Worm (Caenorhabditis elegans) whole organism, late embryonic: ENCODE data around the gene R12B2.7.

Source experiments
- C38D4.7 ChIP-seq: fragments of 200-800 bp; sonication (Bioruptor generic); optimal IDR thresholded peaks from 2 replicates; lab custom pipeline; 2018; ENCODE audit warnings: mild to moderate bottlenecking, missing genetic modification characterization, moderate library complexity, missing compliant biosample characterization
- K02D7.2 ChIP-seq: sonication (generic microtip); optimal IDR thresholded peaks from 2 replicates; lab custom pipeline; 2017; ENCODE audit warnings: mild to moderate bottlenecking, missing genetic modification characterization, missing compliant biosample characterization
- K09A11.1 ChIP-seq: sonication (generic microtip); optimal IDR thresholded peaks from 2 replicates; lab custom pipeline; 2017; ENCODE audit warnings: antibody characterized with exemption, mild to moderate bottlenecking, missing genetic modification characterization, missing compliant biosample characterization; ENCODE audit not compliant: insufficient read depth
- T23F11.4 ChIP-seq: fragments of 200-800 bp; sonication (Bioruptor generic); optimal IDR thresholded peaks from 2 replicates; lab custom pipeline; 2018; ENCODE audit warnings: mild to moderate bottlenecking, missing genetic modification characterization, missing compliant biosample characterization
- Y22D7AL.16 ChIP-seq: sonication (generic microtip); optimal IDR thresholded peaks from 2 replicates; lab custom pipeline; 2016; ENCODE audit warnings: missing genetic modification characterization, missing compliant biosample characterization
- ama-1 ChIP-seq: fragments of 150-350 bp; optimal IDR thresholded peaks from 2 replicates; lab custom pipeline; 2014
- ceh-18 ChIP-seq: sonication (generic microtip); optimal IDR thresholded peaks from 2 replicates; lab custom pipeline; 2016; ENCODE audit warnings: missing genetic modification characterization, missing compliant biosample characterization
- ceh-24 ChIP-seq: sonication (generic microtip); optimal IDR thresholded peaks from 2 replicates; lab custom pipeline; 2016; ENCODE audit warnings: mild to moderate bottlenecking, missing genetic modification characterization, missing compliant biosample characterization
- ceh-34 ChIP-seq: sonication (generic microtip); optimal IDR thresholded peaks from 2 replicates; lab custom pipeline; 2016; ENCODE audit warnings: mild to moderate bottlenecking, missing genetic modification characterization, missing compliant biosample characterization
- ceh-45 ChIP-seq: fragments of 200-800 bp; sonication (Bioruptor generic); IDR thresholded peaks from 2 replicates; pipeline ENCODE4 v1.3.6; 2022; ENCODE audit warnings: missing genetic modification reagents, missing genetic modification characterization, missing compliant biosample characterization
- ceh-6 ChIP-seq: fragments of 200-800 bp; sonication (Bioruptor generic); optimal IDR thresholded peaks from 2 replicates; lab custom pipeline; 2018; ENCODE audit warnings: mild to moderate bottlenecking, missing genetic modification characterization, missing compliant biosample characterization
- ceh-9 ChIP-seq: sonication (generic microtip); optimal IDR thresholded peaks from 2 replicates; lab custom pipeline; 2016; ENCODE audit warnings: mild to moderate bottlenecking, missing genetic modification characterization, inconsistent platforms, missing compliant biosample characterization
- elt-2 ChIP-seq: sonication (generic microtip); optimal IDR thresholded peaks from 2 replicates; lab custom pipeline; 2016; ENCODE audit warnings: missing genetic modification reagents, missing genetic modification characterization, missing compliant biosample characterization
- elt-4 ChIP-seq: sonication (generic microtip); optimal IDR thresholded peaks from 2 replicates; lab custom pipeline; 2016; ENCODE audit warnings: missing genetic modification characterization, missing compliant biosample characterization
- ets-4 ChIP-seq: sonication (generic microtip); optimal IDR thresholded peaks from 2 replicates; lab custom pipeline; 2016; ENCODE audit warnings: missing genetic modification characterization, missing compliant biosample characterization
- fax-1 ChIP-seq: sonication (generic microtip); optimal IDR thresholded peaks from 2 replicates; lab custom pipeline; 2016; ENCODE audit warnings: missing genotype, missing genetic modification characterization, missing compliant biosample characterization
- fkh-10 ChIP-seq: fragments of 150-350 bp; optimal IDR thresholded peaks from 2 replicates; lab custom pipeline; 2014; ENCODE audit warnings: missing biosample characterization, missing genetic modification reagents, missing genetic modification characterization
- fkh-6 ChIP-seq: sonication (generic microtip); optimal IDR thresholded peaks from 2 replicates; lab custom pipeline; 2016; ENCODE audit warnings: missing genetic modification characterization, missing compliant biosample characterization
- gmeb-2 ChIP-seq: sonication (generic microtip); optimal IDR thresholded peaks from 2 replicates; lab custom pipeline; 2016; ENCODE audit warnings: missing genetic modification characterization, inconsistent platforms, missing compliant biosample characterization
- hlh-13 ChIP-seq: fragments of 200-800 bp; sonication (Bioruptor generic); optimal IDR thresholded peaks from 2 replicates; lab custom pipeline; 2018; ENCODE audit warnings: mild to moderate bottlenecking, missing genetic modification characterization, missing compliant biosample characterization
- hlh-15 ChIP-seq: sonication (generic microtip); optimal IDR thresholded peaks from 2 replicates; lab custom pipeline; 2016; ENCODE audit warnings: missing genetic modification characterization, missing compliant biosample characterization
- hlh-30 ChIP-seq: sonication (generic microtip); optimal IDR thresholded peaks from 2 replicates; lab custom pipeline; 2017; ENCODE audit warnings: antibody characterized with exemption, missing genetic modification characterization, missing compliant biosample characterization; ENCODE audit not compliant: insufficient read depth
- lim-6 ChIP-seq: sonication (generic microtip); optimal IDR thresholded peaks from 2 replicates; lab custom pipeline; 2016; ENCODE audit warnings: missing genetic modification characterization, missing compliant biosample characterization
- lin-11 ChIP-seq: fragments of 200-800 bp; sonication (Bioruptor generic); optimal IDR thresholded peaks from 2 replicates; lab custom pipeline; 2018; ENCODE audit warnings: mild to moderate bottlenecking, missing genetic modification characterization, missing compliant biosample characterization
- madf-2 ChIP-seq: sonication (generic microtip); optimal IDR thresholded peaks from 2 replicates; lab custom pipeline; 2017; ENCODE audit warnings: missing genetic modification characterization, missing compliant biosample characterization
- mec-3 ChIP-seq: sonication (generic microtip); optimal IDR thresholded peaks from 2 replicates; lab custom pipeline; 2016; ENCODE audit warnings: borderline replicate concordance, missing genetic modification characterization, missing compliant biosample characterization
- nfya-1 ChIP-seq: sonication (generic microtip); optimal IDR thresholded peaks from 2 replicates; lab custom pipeline; 2017; ENCODE audit warnings: missing genetic modification characterization, mild to moderate bottlenecking, missing compliant biosample characterization, antibody characterized with exemption, moderate library complexity
- nhr-232 ChIP-seq: sonication (generic microtip); optimal IDR thresholded peaks from 2 replicates; lab custom pipeline; 2016; ENCODE audit warnings: missing genetic modification characterization, missing compliant biosample characterization
- npax-4 ChIP-seq: sonication (generic microtip); optimal IDR thresholded peaks from 2 replicates; lab custom pipeline; 2016; ENCODE audit warnings: missing genetic modification characterization, missing compliant biosample characterization
- odd-2 ChIP-seq: sonication (generic microtip); optimal IDR thresholded peaks from 2 replicates; lab custom pipeline; 2017; ENCODE audit warnings: antibody characterized with exemption, mild to moderate bottlenecking, missing genetic modification characterization, missing compliant biosample characterization
- pag-3 ChIP-seq: sonication (generic microtip); optimal IDR thresholded peaks from 2 replicates; lab custom pipeline; 2016; ENCODE audit warnings: missing compliant biosample characterization, missing genetic modification characterization, borderline replicate concordance
- pat-9 ChIP-seq: fragments of 200-800 bp; sonication (Bioruptor generic); optimal IDR thresholded peaks from 2 replicates; lab custom pipeline; 2018; ENCODE audit warnings: mild to moderate bottlenecking, missing genetic modification characterization, moderate library complexity, missing compliant biosample characterization
- pha-2 ChIP-seq: sonication (generic microtip); optimal IDR thresholded peaks from 2 replicates; lab custom pipeline; 2017; ENCODE audit warnings: mild to moderate bottlenecking, missing genetic modification characterization, missing compliant biosample characterization
- pha-4 ChIP-seq: fragments of 150-350 bp; optimal IDR thresholded peaks from 2 replicates; lab custom pipeline; 2018; ENCODE audit warnings: missing biosample characterization, missing genetic modification reagents, missing genetic modification characterization
- pqm-1 ChIP-seq: sonication (generic microtip); optimal IDR thresholded peaks from 2 replicates; lab custom pipeline; 2016; ENCODE audit warnings: missing genetic modification characterization, missing compliant biosample characterization
- ref-2 ChIP-seq: sonication (generic microtip); optimal IDR thresholded peaks from 2 replicates; lab custom pipeline; 2016; ENCODE audit warnings: missing genetic modification characterization, missing compliant biosample characterization
- rnt-1 ChIP-seq: sonication (generic microtip); optimal IDR thresholded peaks from 2 replicates; lab custom pipeline; 2016; ENCODE audit warnings: missing genetic modification characterization, missing compliant biosample characterization
- sdc-2 ChIP-seq: sonication (generic microtip); optimal IDR thresholded peaks from 2 replicates; lab custom pipeline; 2016; ENCODE audit warnings: missing genotype, missing genetic modification characterization, missing compliant biosample characterization
- tbx-2 ChIP-seq: sonication (generic microtip); optimal IDR thresholded peaks from 2 replicates; lab custom pipeline; 2016; ENCODE audit warnings: missing genetic modification characterization, missing compliant biosample characterization
- tbx-7 ChIP-seq: sonication (generic microtip); optimal IDR thresholded peaks from 2 replicates; lab custom pipeline; 2016; ENCODE audit warnings: missing genotype, missing genetic modification characterization, missing compliant biosample characterization
- unc-3 ChIP-seq, 2 experiments: fragments of 200-800 bp in 1 of 2; sonication (Bioruptor generic) in 1 of 2; sonication (generic microtip) in 1 of 2; conservative IDR thresholded peaks in 1 of 2; optimal IDR thresholded peaks in 1 of 2; 2 replicates each; pipeline versions ENCODE4 v1.3.6 to Lab custom; 2016 to 2022; ENCODE audit warnings: missing compliant biosample characterization in 2 of 2, missing genetic modification characterization in 2 of 2, missing genetic modification reagents in 1 of 2
- unc-42 ChIP-seq: sonication (generic microtip); optimal IDR thresholded peaks from 2 replicates; lab custom pipeline; 2016; ENCODE audit warnings: missing genotype, missing genetic modification characterization, missing compliant biosample characterization
- unc-55 ChIP-seq: sonication (generic microtip); optimal IDR thresholded peaks from 2 replicates; lab custom pipeline; 2017; ENCODE audit warnings: missing biosample characterization, missing genetic modification reagents, missing genetic modification characterization
- unc-86 ChIP-seq: sonication (generic microtip); optimal IDR thresholded peaks from 2 replicates; lab custom pipeline; 2016; ENCODE audit warnings: missing genetic modification characterization, missing compliant biosample characterization
- ztf-16 ChIP-seq: sonication (generic microtip); optimal IDR thresholded peaks from 2 replicates; lab custom pipeline; 2017; ENCODE audit warnings: missing genetic modification characterization, missing compliant biosample characterization

The R12B2.7 gene

ce11 chrIII:5833376-5833775 lies 18.5 kb downstream of the R12B2.7 start, which contains the start of the genes R12B2.13 and mdt-15:
Gene R12B2.13, minus strand, starts transcription at chrIII:5833476.
Gene mdt-15, minus strand, starts transcription at chrIII:5833751.
- TF ChIP-seq nhr-232 (no peak), rnt-1 (tag; lab: Kevin White, UChicago) (no peak), ceh-6 (GFP tag; lab: Kevin White, UChicago) (no peak), lim-6 (no peak), ceh-9 (tag; lab: Kevin White, UChicago) (no peak), sdc-2 (no peak)

ce11 chrIII:5834053-5834452 lies 19.2 kb downstream of the R12B2.7 start, which contains the start of gene R12B2.6:
Gene R12B2.6, minus strand, starts transcription at chrIII:5834153.
- no peak for TF ChIP-seq elt-2 (tag; lab: Kevin White, UChicago)
- TF ChIP-seq pqm-1 (tag; lab: Kevin White, UChicago), result no peak
- TF ChIP-seq Y22D7AL.16 (tag; lab: Kevin White, UChicago), result no peak

- no peak for TF ChIP-seq unc-55
- no peak for TF ChIP-seq tbx-2
- TF ChIP-seq ref-2 (tag; lab: Kevin White, UChicago), result no peak
- TF ChIP-seq unc-42 (tag; lab: Kevin White, UChicago), result peak; percentile 61
- TF ChIP-seq T23F11.4 (GFP tag; lab: Kevin White, UChicago), result no peak
- TF ChIP-seq, all 69 proteins: peak for 1
Measured at ce11 chrIII:5834663-5835062, 19.8 kb downstream of the R12B2.7 start.

- TF ChIP-seq pha-4 (tag; lab: Kevin White, UChicago) (no peak), lin-11 (tag; lab: Kevin White, UChicago) (no peak), elt-4 (no peak), tbx-7 (no peak), hlh-15 (tag; lab: Kevin White, UChicago) (no peak), pqm-1 (tag; lab: Kevin White, UChicago) (no peak), ama-1 (no peak), madf-2 (tag; lab: Kevin White, UChicago) (no peak), ceh-24 (tag; lab: Kevin White, UChicago) (no peak), K09A11.1 (tag; lab: Kevin White, UChicago) (no peak), fkh-6 (tag; lab: Kevin White, UChicago) (no peak), C38D4.7 (GFP tag; lab: Kevin White, UChicago) (no peak), pat-9 (tag; lab: Kevin White, UChicago) (no peak), ceh-45 (GFP tag; lab: Robert Waterston, UW) (no peak), hlh-30 (tag; lab: Kevin White, UChicago) (no peak), unc-3 (GFP tag; conservative IDR thresholded peaks at IDR 0.05; lab: Robert Waterston, UW) (no peak), unc-3 (tag; optimal IDR thresholded peaks at IDR 0.05; lab: Kevin White, UChicago) (no peak), pha-2 (tag; lab: Kevin White, UChicago) (no peak), odd-2 (no peak), ceh-18 (tag; lab: Kevin White, UChicago) (peak; percentile 63), K02D7.2 (tag; lab: Kevin White, UChicago) (no peak), fax-1 (tag; lab: Kevin White, UChicago) (no peak), unc-86 (no peak), gmeb-2 (tag; lab: Kevin White, UChicago) (no peak), npax-4 (tag; lab: Kevin White, UChicago) (no peak), ets-4 (tag; lab: Kevin White, UChicago) (peak; percentile 26), T23F11.4 (GFP tag; lab: Kevin White, UChicago) (no peak), mec-3 (tag; lab: Kevin White, UChicago) (no peak), hlh-13 (GFP tag; lab: Kevin White, UChicago) (no peak), pag-3 (tag; lab: Kevin White, UChicago) (no peak), elt-2 (tag; lab: Kevin White, UChicago) (peak; percentile 89), nfya-1 (tag; lab: Kevin White, UChicago) (no peak), unc-42 (tag; lab: Kevin White, UChicago) (no peak), ceh-34 (tag; lab: Kevin White, UChicago) (peak; percentile 23), ztf-16 (tag; lab: Kevin White, UChicago) (no peak), ceh-6 (GFP tag; lab: Kevin White, UChicago) (no peak), ceh-9 (tag; lab: Kevin White, UChicago) (no peak), fkh-10 (GFP tag; lab: Kevin White, UChicago) (no peak)
Measured at ce11 chrIII:5835163-5835871, 20.5 kb downstream of the R12B2.7 start.
